Fruit fly (Drosophila melanogaster): ENCODE measurements around the gene CG11878.

Gene CG11878

DNA sequence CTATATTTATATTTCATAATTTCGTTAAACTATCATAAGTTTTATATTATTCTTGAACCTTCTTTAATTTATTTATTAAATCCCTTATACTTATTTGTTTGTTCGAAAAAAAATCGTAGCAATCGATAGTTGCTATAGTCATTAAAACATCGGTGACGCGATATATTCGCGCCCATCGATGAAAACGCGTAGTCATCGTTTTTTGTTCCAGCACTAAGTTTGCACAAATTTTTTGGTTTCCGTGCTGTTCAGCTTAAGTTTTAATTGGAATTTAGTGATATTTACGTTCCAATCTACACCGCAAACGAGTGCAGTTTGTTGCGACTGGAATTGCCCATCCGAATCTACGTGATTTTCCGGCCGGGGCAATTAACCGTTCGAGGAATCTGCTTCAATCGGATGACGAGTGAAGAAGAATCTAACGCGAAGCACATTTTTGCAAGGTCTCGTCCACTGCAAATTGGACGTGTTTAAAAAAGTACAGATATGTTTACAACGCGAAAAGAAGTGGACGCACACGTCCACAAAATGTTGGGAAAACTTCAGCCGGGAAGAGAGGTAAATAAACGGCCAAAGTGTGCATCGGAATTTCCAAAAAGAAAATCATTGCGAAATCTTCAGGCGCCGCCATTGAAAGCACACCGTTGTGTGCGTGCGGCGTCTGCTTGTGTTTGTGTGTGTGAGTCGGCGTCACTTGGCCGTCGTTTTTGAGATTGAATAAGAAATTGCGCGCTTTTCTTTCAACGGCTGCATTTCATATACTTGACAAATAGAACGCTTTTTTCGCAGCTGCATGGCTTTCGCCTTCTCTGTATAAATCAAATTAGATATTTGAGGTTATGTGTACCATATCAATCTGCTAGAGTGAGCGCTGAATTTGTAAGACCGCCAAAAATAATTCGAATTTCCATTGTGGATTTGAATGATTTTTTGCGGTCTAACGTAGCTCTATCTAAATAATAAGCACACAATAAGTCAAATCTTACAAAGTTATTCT lies 24.2 kb upstream of the CG11878 start, which contains the start of gene Nup358 (continued):
- no peak for TF ChIP-seq Ets65A (GFP tag)
- no peak for TF ChIP-seq Taf1 (GFP tag; IDR thresholded peaks at IDR 0.05)
- TF ChIP-seq MBD-R2 (GFP tag; IDR thresholded peaks at IDR 0.05) = peak; percentile 40
- TF ChIP-seq stwl (tag; optimal IDR thresholded peaks at IDR 0.05) = peak; percentile 62
- TF ChIP-seq CG3847 (GFP tag; IDR thresholded peaks at IDR 0.05) = no peak
- no peak for TF ChIP-seq PHDP (tag; optimal IDR thresholded peaks at IDR 0.05)
- TF ChIP-seq CG10979 (tag; optimal IDR thresholded peaks at IDR 0.05) = no peak
- TF ChIP-seq dmrt99B (tag; optimal IDR thresholded peaks at IDR 0.05) = no peak
- TF ChIP-seq H2.0 (GFP tag; IDR thresholded peaks at IDR 0.05) = no peak
- peak; percentile 16 for TF ChIP-seq corto (GFP tag; optimal IDR thresholded peaks at IDR 0.05)
- TF ChIP-seq CG5180 (GFP tag; optimal IDR thresholded peaks at IDR 0.05) = no peak
- TF ChIP-seq p53 (GFP tag; optimal IDR thresholded peaks at IDR 0.05) = no peak
- no peak for TF ChIP-seq Hmx (GFP tag; optimal IDR thresholded peaks at IDR 0.05)
- TF ChIP-seq CG1024 (GFP tag; IDR thresholded peaks at IDR 0.05) = no peak
- peak; percentile 80 for TF ChIP-seq sqz (GFP tag; optimal IDR thresholded peaks at IDR 0.05)
- TF ChIP-seq CrebB (tag; optimal IDR thresholded peaks at IDR 0.05) = no peak
- TF ChIP-seq seq (GFP tag; IDR thresholded peaks at IDR 0.05) = no peak
- TF ChIP-seq CG10366 (GFP tag; IDR thresholded peaks at IDR 0.05) = no peak
- TF ChIP-seq ab (GFP tag; optimal IDR thresholded peaks at IDR 0.05) = no peak
- no peak; the same call in 2 of the 3 replicates for TF ChIP-seq jigr1 (GFP tag; IDR thresholded peaks at IDR 0.05)
- peak; percentile 98 for TF ChIP-seq zen2 (GFP tag; IDR thresholded peaks at IDR 0.05; ENCODE audit: partially characterized antibody)
- TF ChIP-seq Gsc (GFP tag; IDR thresholded peaks at IDR 0.05) = no peak
- peak; percentile 96 for TF ChIP-seq bigmax (GFP tag; optimal IDR thresholded peaks at IDR 0.05)
- peak; percentile 35 for TF ChIP-seq CG30020 (tag; optimal IDR thresholded peaks at IDR 0.05)
- TF ChIP-seq CG32532 (GFP tag; IDR thresholded peaks at IDR 0.05) = peak; percentile 21; the same call in 1 of the 2 replicates
- TF ChIP-seq Lhr (GFP tag; optimal IDR thresholded peaks at IDR 0.05) = no peak
- TF ChIP-seq kni (GFP tag; optimal IDR thresholded peaks at IDR 0.05) = no peak
- TF ChIP-seq gsb-n (tag; optimal IDR thresholded peaks at IDR 0.05) = no peak
- peak; percentile 98 for TF ChIP-seq CG14860 (GFP tag; IDR thresholded peaks at IDR 0.05; ENCODE audit: partially characterized antibody)
- peak; percentile 99 for TF ChIP-seq hb (GFP tag; IDR thresholded peaks at IDR 0.05; ENCODE audit: partially characterized antibody)
- TF ChIP-seq CG12236 (GFP tag; optimal IDR thresholded peaks at IDR 0.05) = no peak
- TF ChIP-seq croc (GFP tag; conservative IDR thresholded peaks at IDR 0.05) = no peak
- peak; percentile 55 for TF ChIP-seq CG12391 (tag; optimal IDR thresholded peaks at IDR 0.05)
- no peak for TF ChIP-seq CG8944 (GFP tag; optimal IDR thresholded peaks at IDR 0.05)
- no peak for TF ChIP-seq prd (optimal IDR thresholded peaks at IDR 0.05)
- no peak for TF ChIP-seq prd (GFP tag; IDR thresholded peaks at IDR 0.05)
- TF ChIP-seq ATbp (GFP tag; optimal IDR thresholded peaks at IDR 0.05) = no peak
- TF ChIP-seq CG4404 (GFP tag; IDR thresholded peaks at IDR 0.05) = no peak
- no peak for TF ChIP-seq CG11560 (tag; IDR thresholded peaks at IDR 0.05)
- no peak for TF ChIP-seq so (GFP tag; IDR thresholded peaks at IDR 0.05)
- no peak for TF ChIP-seq dan (GFP tag; IDR thresholded peaks at IDR 0.05)
- no peak for TF ChIP-seq jumu (GFP tag; optimal IDR thresholded peaks at IDR 0.05)
- no peak for TF ChIP-seq CG17612 (GFP tag; IDR thresholded peaks at IDR 0.05)
- TF ChIP-seq CG34224 (GFP tag; IDR thresholded peaks at IDR 0.05; ENCODE audit: partially characterized antibody) = peak; percentile 98
- no peak for TF ChIP-seq peb (GFP tag; IDR thresholded peaks at IDR 0.05)
- TF ChIP-seq crc (GFP tag; optimal IDR thresholded peaks at IDR 0.05) = no peak
- TF ChIP-seq zf30C (GFP tag; optimal IDR thresholded peaks at IDR 0.05) = no peak
- TF ChIP-seq rib (GFP tag; IDR thresholded peaks at IDR 0.05) = peak; percentile 95
- no peak for TF ChIP-seq CG31388 (GFP tag; optimal IDR thresholded peaks at IDR 0.05)
- TF ChIP-seq tx (GFP tag; optimal IDR thresholded peaks at IDR 0.05) = no peak
